Fruit fly (Drosophila melanogaster): ENCODE data around the gene CG11262.
A peak's percentile ranks its signal among the peaks of the same experiment; 100 is the strongest.

Gene CG11262

DNA sequence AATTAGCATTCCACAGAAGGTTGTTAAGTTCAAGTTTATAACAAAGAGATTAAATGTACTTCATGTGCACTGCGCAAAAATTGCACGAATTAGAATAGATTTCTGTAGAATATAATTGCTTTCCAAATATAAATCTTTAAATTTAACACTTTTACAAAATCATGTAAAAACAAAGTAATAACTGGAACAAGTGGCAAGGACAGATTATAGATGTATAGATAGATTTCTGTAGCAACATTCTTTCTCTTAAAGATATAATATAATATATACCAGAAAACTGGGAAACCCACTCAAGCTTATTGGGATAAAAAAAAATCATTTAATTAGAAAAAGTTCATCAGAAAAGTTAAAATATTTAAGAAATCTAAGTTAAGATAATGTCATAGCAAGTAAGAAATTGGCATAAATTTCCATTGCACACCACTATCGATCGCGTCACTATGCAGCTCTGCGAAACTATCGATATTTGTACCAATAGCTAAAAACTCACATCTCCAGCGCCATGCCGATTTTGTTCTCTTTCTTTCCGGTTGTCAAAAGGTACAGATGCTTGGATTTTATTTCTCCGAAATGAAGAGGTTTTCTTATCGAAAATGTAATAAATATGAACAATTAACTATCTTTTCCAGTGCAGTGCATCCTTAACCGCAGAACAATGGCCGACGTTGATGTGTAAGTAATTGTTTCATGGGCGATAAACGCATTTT, 28.1 kb downstream of the CG11262 start, which contains the start of gene RpS12 (continued):
- TF ChIP-seq grau (tag; optimal IDR thresholded peaks at IDR 0.05) (peak; percentile 68), PHDP (tag; optimal IDR thresholded peaks at IDR 0.05) (peak; percentile 65), CG31224 (GFP tag; IDR thresholded peaks at IDR 0.05) (peak; percentile 29; the same call in 1 of the 2 replicates), CG18599 (GFP tag; optimal IDR thresholded peaks at IDR 0.05) (peak; percentile 78), trem (tag; optimal IDR thresholded peaks at IDR 0.05) (peak; percentile 63), Awh (GFP tag; IDR thresholded peaks at IDR 0.05) (0 out of 2 replicates have a peak, but pooled peaks have one; percentile 49), CG10366 (GFP tag; IDR thresholded peaks at IDR 0.05) (peak; percentile 78), CG12236 (GFP tag; optimal IDR thresholded peaks at IDR 0.05) (peak; percentile 64), Oaz (GFP tag; IDR thresholded peaks at IDR 0.05) (peak; percentile 72), sr (GFP tag; IDR thresholded peaks at IDR 0.05) (peak; percentile 79), Jarid2 (GFP tag; optimal IDR thresholded peaks at IDR 0.05) (peak; percentile 70), CG18011 (GFP tag; optimal IDR thresholded peaks at IDR 0.05) (peak; percentile 67), Lpt (GFP tag; optimal IDR thresholded peaks at IDR 0.05) (no peak), CG7839 (tag; optimal IDR thresholded peaks at IDR 0.05) (peak; percentile 70), Ravus (GFP tag; IDR thresholded peaks at IDR 0.05) (no peak), her (GFP tag; optimal IDR thresholded peaks at IDR 0.05) (peak; percentile 85), CG1792 (GFP tag; optimal IDR thresholded peaks at IDR 0.05) (peak; percentile 62), Doc2 (GFP tag; IDR thresholded peaks at IDR 0.05) (no peak), CG3281 (GFP tag; optimal IDR thresholded peaks at IDR 0.05) (peak; percentile 86), CG9876 (GFP tag; optimal IDR thresholded peaks at IDR 0.05) (peak; percentile 88), fu2 (GFP tag; optimal IDR thresholded peaks at IDR 0.05) (peak; percentile 65), B-H2 (GFP tag; optimal IDR thresholded peaks at IDR 0.05) (peak; percentile 89), sens (GFP tag) (peak; percentile 92), jumu (GFP tag; optimal IDR thresholded peaks at IDR 0.05) (peak; percentile 59), CG4424 (GFP tag; optimal IDR thresholded peaks at IDR 0.05) (peak; percentile 68), lbe (GFP tag; optimal IDR thresholded peaks at IDR 0.05) (peak; percentile 67), Dad (GFP tag; optimal IDR thresholded peaks at IDR 0.05) (peak; percentile 78), Lim3 (GFP tag; IDR thresholded peaks at IDR 0.05) (no peak), CG2712 (tag; optimal IDR thresholded peaks at IDR 0.05) (peak; percentile 43), tll (GFP tag; optimal IDR thresholded peaks at IDR 0.05) (no peak), CG17328 (GFP tag; IDR thresholded peaks at IDR 0.05) (peak; percentile 83), bab2 (GFP tag; optimal IDR thresholded peaks at IDR 0.05) (peak; percentile 72), luna (GFP tag; optimal IDR thresholded peaks at IDR 0.05) (peak; percentile 49), ranshi (GFP tag; IDR thresholded peaks at IDR 0.05) (peak; percentile 85), CG7372 (GFP tag; IDR thresholded peaks at IDR 0.05) (peak; percentile 68), CG10267 (tag; optimal IDR thresholded peaks at IDR 0.05) (peak; percentile 72), crp (GFP tag; optimal IDR thresholded peaks at IDR 0.05) (peak in 1 of 2 experiments; percentile 34), psq (GFP tag; optimal IDR thresholded peaks at IDR 0.05) (no peak), CG32767 (GFP tag; IDR thresholded peaks at IDR 0.05) (0 out of 2 replicates have a peak, but pooled peaks have one; percentile 31), mam (GFP tag; optimal IDR thresholded peaks at IDR 0.05) (peak; percentile 84), Six4 (GFP tag; optimal IDR thresholded peaks at IDR 0.05) (peak; percentile 30), CG18619 (GFP tag; optimal IDR thresholded peaks at IDR 0.05) (peak; percentile 87), CG5953 (GFP tag; IDR thresholded peaks at IDR 0.05) (peak; percentile 88), repo (GFP tag; optimal IDR thresholded peaks at IDR 0.05) (peak; percentile 72), HLH3B (GFP tag; IDR thresholded peaks at IDR 0.05) (peak; percentile 60), bigmax (GFP tag; optimal IDR thresholded peaks at IDR 0.05) (peak; percentile 65), gcm (GFP tag; optimal IDR thresholded peaks at IDR 0.05) (peak; percentile 37), run (tag; optimal IDR thresholded peaks at IDR 0.05) (peak; percentile 19), E2f2 (GFP tag; IDR thresholded peaks at IDR 0.05) (peak; percentile 38; the same call in 1 of the 2 replicates), Antp (GFP tag; optimal IDR thresholded peaks at IDR 0.05) (peak; percentile 80)

Measured in whole organism, embryonic.